Fruit fly (Drosophila melanogaster): Measurements from ENCODE around the gene CG14717.

CG14717 gene

dm6 chr3R:11657786-11658193, 38.5 kb upstream of the CG14717 start (continued):
- TF ChIP-seq jing (GFP tag; optimal IDR thresholded peaks at IDR 0.05): no peak
- peak; percentile 52 for TF ChIP-seq CG2678 (tag; optimal IDR thresholded peaks at IDR 0.05)
- TF ChIP-seq vfl (GFP tag; optimal IDR thresholded peaks at IDR 0.05): peak; percentile 38
- TF ChIP-seq ATbp (GFP tag; optimal IDR thresholded peaks at IDR 0.05): peak; percentile 12
- TF ChIP-seq Dfd (GFP tag; optimal IDR thresholded peaks at IDR 0.05): no peak
- TF ChIP-seq CG10209 (GFP tag; optimal IDR thresholded peaks at IDR 0.05): no peak
- peak; percentile 31 for TF ChIP-seq gcm (GFP tag; optimal IDR thresholded peaks at IDR 0.05)
- peak; percentile 24 for TF ChIP-seq CG4424 (GFP tag; optimal IDR thresholded peaks at IDR 0.05)
- peak; percentile 5 for TF ChIP-seq Camta (GFP tag; optimal IDR thresholded peaks at IDR 0.05)
- TF ChIP-seq NK7.1 (GFP tag; optimal IDR thresholded peaks at IDR 0.05): no peak
- TF ChIP-seq Sox102F (GFP tag; optimal IDR thresholded peaks at IDR 0.05): peak; percentile 10
- no peak for TF ChIP-seq CG13123 (GFP tag; optimal IDR thresholded peaks at IDR 0.05)
- TF ChIP-seq gro (GFP tag; optimal IDR thresholded peaks at IDR 0.05): peak; percentile 44
- TF ChIP-seq kah (GFP tag; optimal IDR thresholded peaks at IDR 0.05): no peak
- no peak for TF ChIP-seq Stat92E (GFP tag; optimal IDR thresholded peaks at IDR 0.05)
- TF ChIP-seq Fer1 (GFP tag; optimal IDR thresholded peaks at IDR 0.05): no peak
- TF ChIP-seq chif (GFP tag; optimal IDR thresholded peaks at IDR 0.05): peak in 1 of 2 experiments; percentile 27
- no peak for TF ChIP-seq CG16815 (GFP tag; optimal IDR thresholded peaks at IDR 0.05)
- TF ChIP-seq wek (GFP tag; optimal IDR thresholded peaks at IDR 0.05): no peak
- no peak for TF ChIP-seq Sry-β (GFP tag; optimal IDR thresholded peaks at IDR 0.05)
- TF ChIP-seq PHDP (tag; optimal IDR thresholded peaks at IDR 0.05): peak; percentile 44
- TF ChIP-seq CTCF (GFP tag; optimal IDR thresholded peaks at IDR 0.05): no peak
- TF ChIP-seq CG11247 (GFP tag; IDR thresholded peaks at IDR 0.05): 0 out of 2 replicates have a peak, but pooled peaks have one; percentile 41
- no peak for TF ChIP-seq gfzf (GFP tag; optimal IDR thresholded peaks at IDR 0.05)
- peak; percentile 55 for TF ChIP-seq CG17328 (GFP tag; IDR thresholded peaks at IDR 0.05)
- no peak for TF ChIP-seq CG18476 (GFP tag; optimal IDR thresholded peaks at IDR 0.05)
- no peak for TF ChIP-seq HLH3B (GFP tag; IDR thresholded peaks at IDR 0.05)
- peak; percentile 9 for TF ChIP-seq CG10543 (GFP tag; optimal IDR thresholded peaks at IDR 0.05)
- peak; percentile 29; the same call in 1 of the 2 replicates for TF ChIP-seq lmd (GFP tag; IDR thresholded peaks at IDR 0.05)
- no peak for TF ChIP-seq ems (GFP tag; optimal IDR thresholded peaks at IDR 0.05)
- peak; percentile 40 for TF ChIP-seq Hmr (GFP tag; optimal IDR thresholded peaks at IDR 0.05)
- TF ChIP-seq Hsf (GFP tag; optimal IDR thresholded peaks at IDR 0.05): peak; percentile 20
- no peak for TF ChIP-seq ftz-f1 (GFP tag; optimal IDR thresholded peaks at IDR 0.05)
- no peak for TF ChIP-seq Fer2 (tag; optimal IDR thresholded peaks at IDR 0.05)
- TF ChIP-seq CG6683 (GFP tag; optimal IDR thresholded peaks at IDR 0.05): no peak
- TF ChIP-seq nom (GFP tag; optimal IDR thresholded peaks at IDR 0.05): peak; percentile 84
- peak; percentile 36 for TF ChIP-seq CG9727 (GFP tag; optimal IDR thresholded peaks at IDR 0.05)
- TF ChIP-seq CG14710 (tag; optimal IDR thresholded peaks at IDR 0.05): peak; percentile 4
- no peak for TF ChIP-seq dan (GFP tag; IDR thresholded peaks at IDR 0.05)
- TF ChIP-seq CG1647 (GFP tag; optimal IDR thresholded peaks at IDR 0.05): no peak
- TF ChIP-seq fd102C (GFP tag; optimal IDR thresholded peaks at IDR 0.05): no peak
- peak; percentile 29 for TF ChIP-seq caup (GFP tag; optimal IDR thresholded peaks at IDR 0.05; ENCODE audit: severe bottlenecking)
- TF ChIP-seq CG34224 (GFP tag; IDR thresholded peaks at IDR 0.05; ENCODE audit: partially characterized antibody): no peak
- no peak for TF ChIP-seq BEAF-32 (GFP tag; optimal IDR thresholded peaks at IDR 0.05)
- TF ChIP-seq D19A (tag; optimal IDR thresholded peaks at IDR 0.05): peak; percentile 10
- peak; percentile 41 for TF ChIP-seq CG4404 (GFP tag; IDR thresholded peaks at IDR 0.05)
- peak; percentile 51 for TF ChIP-seq jumu (GFP tag; optimal IDR thresholded peaks at IDR 0.05)
- 0 out of 2 replicates have a peak, but pooled peaks have one; percentile 17 for TF ChIP-seq Ptx1 (GFP tag; IDR thresholded peaks at IDR 0.05)
- TF ChIP-seq CG12744 (GFP tag; optimal IDR thresholded peaks at IDR 0.05): no peak
- TF ChIP-seq vvl (GFP tag; IDR thresholded peaks at IDR 0.05): peak; percentile 75
- no peak for TF ChIP-seq CG7928 (GFP tag; optimal IDR thresholded peaks at IDR 0.05)
